Fruit fly (Drosophila melanogaster) whole organism, pupa: ENCODE results near the gene Jhbp4.

Source experiments
- CG13204 ChIP-seq: fragments of 200-800 bp; sonication (Bioruptor generic); optimal IDR thresholded peaks from 2 replicates; lab custom pipeline; 2018; ENCODE audit warnings: missing biosample characterization, mild to moderate bottlenecking, missing genetic modification characterization, moderate library complexity
- CG17806 ChIP-seq: fragments of 200-800 bp; sonication (Bioruptor generic); optimal IDR thresholded peaks from 2 replicates; lab custom pipeline; 2018; ENCODE audit warnings: missing biosample characterization, mild to moderate bottlenecking, missing genetic modification characterization, moderate library complexity
- CG4496 ChIP-seq: fragments of 200-800 bp; sonication (Bioruptor generic); IDR thresholded peaks from 3 replicates; pipeline ENCODE4 v1.3.6; 2022; ENCODE audit warnings: missing biosample characterization, missing genetic modification characterization
- CG8159 ChIP-seq: fragments of 200-800 bp; sonication (Bioruptor generic); optimal IDR thresholded peaks from 3 replicates; lab custom pipeline; 2018; ENCODE audit warnings: missing biosample characterization, mild to moderate bottlenecking, missing genetic modification characterization, moderate library complexity
- CG8301 ChIP-seq: fragments of 200-800 bp; sonication (Bioruptor generic); optimal IDR thresholded peaks from 2 replicates; lab custom pipeline; 2018; ENCODE audit warnings: missing biosample characterization, mild to moderate bottlenecking, missing genetic modification characterization
- CG9948 ChIP-seq: fragments of 200-800 bp; sonication (Bioruptor generic); optimal IDR thresholded peaks from 2 replicates; lab custom pipeline; 2018; ENCODE audit warnings: missing biosample characterization, mild to moderate bottlenecking, missing genetic modification characterization, moderate library complexity
- EcR ChIP-seq: fragments of 200-800 bp; sonication (Bioruptor generic); optimal IDR thresholded peaks from 3 replicates; lab custom pipeline; 2019; ENCODE audit warnings: missing biosample characterization, missing genetic modification characterization, mild to moderate bottlenecking, moderate library complexity, missing genetic modification reagents
- Pif1A ChIP-seq: fragments of 200-800 bp; sonication (Bioruptor generic); optimal IDR thresholded peaks from 3 replicates; lab custom pipeline; 2016; ENCODE audit warnings: missing biosample characterization, missing genetic modification characterization
- Pif1B ChIP-seq: fragments of 200-800 bp; sonication (Bioruptor generic); optimal IDR thresholded peaks from 3 replicates; lab custom pipeline; 2016; ENCODE audit warnings: missing biosample characterization, missing genetic modification characterization
- gl ChIP-seq: fragments of 200-800 bp; sonication (Bioruptor generic); optimal IDR thresholded peaks from 2 replicates; lab custom pipeline; 2018; ENCODE audit warnings: missing biosample characterization, mild to moderate bottlenecking, missing genetic modification characterization
- rn ChIP-seq: fragments of 200-800 bp; sonication (Bioruptor generic); IDR thresholded peaks from 2 replicates; pipeline ENCODE4 v1.3.6; 2022; ENCODE audit warnings: missing biosample characterization, missing genetic modification characterization

DNA sequence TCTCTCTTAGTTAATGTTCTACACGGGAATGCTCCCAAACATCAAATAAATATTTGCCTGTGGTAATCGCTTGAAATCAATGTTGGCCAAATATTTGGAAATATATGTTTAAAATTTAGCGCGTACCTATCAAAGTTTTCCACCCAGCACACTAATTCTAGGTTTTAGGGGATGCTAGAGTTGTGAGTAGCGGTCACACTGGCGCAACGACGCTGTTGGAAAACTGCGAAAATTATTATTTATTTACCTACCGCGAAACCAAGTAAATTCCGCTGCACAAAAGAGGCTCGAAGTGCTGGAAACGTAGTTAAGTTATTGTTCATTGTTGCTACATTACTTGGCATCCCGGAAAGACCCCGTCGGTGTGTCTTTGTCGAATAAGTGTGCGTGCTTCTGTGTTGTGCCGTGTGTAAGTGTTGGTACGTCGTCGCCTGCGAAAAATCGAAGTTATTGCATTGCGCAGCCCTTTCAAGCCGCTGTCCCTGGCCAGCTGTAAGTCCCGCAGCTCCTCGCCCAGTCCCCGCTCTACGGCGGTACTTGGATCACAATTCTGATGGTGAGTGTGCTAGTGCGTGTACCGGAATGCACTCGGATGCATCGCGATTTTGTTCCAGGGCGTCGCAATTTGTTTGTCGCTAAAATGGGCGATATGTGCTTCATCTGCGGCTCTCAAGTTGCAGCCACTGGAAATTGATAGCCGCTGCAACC, 7.5 kb downstream of the Jhbp4 start, which contains the start of gene msps:
- TF ChIP-seq EcR (GFP tag; lab: Kevin White, UChicago) = no peak
- TF ChIP-seq CG9948 = no peak
- TF ChIP-seq Pif1A (GFP tag; lab: Kevin White, UChicago) = no peak
- TF ChIP-seq CG4496 (GFP tag; lab: Robert Waterston, UW) = no peak
- no peak for TF ChIP-seq gl
- no peak for TF ChIP-seq CG8159 (tag; lab: Kevin White, UChicago)
- TF ChIP-seq Pif1B (GFP tag; lab: Kevin White, UChicago) = no peak
- no peak for TF ChIP-seq rn
- TF ChIP-seq CG13204 (GFP tag; lab: Kevin White, UChicago) = no peak
- no peak for TF ChIP-seq CG17806
- TF ChIP-seq CG8301 (tag; lab: Kevin White, UChicago) = no peak
